Fruit fly (Drosophila melanogaster): ENCODE results near the gene CG15635.

DNA sequence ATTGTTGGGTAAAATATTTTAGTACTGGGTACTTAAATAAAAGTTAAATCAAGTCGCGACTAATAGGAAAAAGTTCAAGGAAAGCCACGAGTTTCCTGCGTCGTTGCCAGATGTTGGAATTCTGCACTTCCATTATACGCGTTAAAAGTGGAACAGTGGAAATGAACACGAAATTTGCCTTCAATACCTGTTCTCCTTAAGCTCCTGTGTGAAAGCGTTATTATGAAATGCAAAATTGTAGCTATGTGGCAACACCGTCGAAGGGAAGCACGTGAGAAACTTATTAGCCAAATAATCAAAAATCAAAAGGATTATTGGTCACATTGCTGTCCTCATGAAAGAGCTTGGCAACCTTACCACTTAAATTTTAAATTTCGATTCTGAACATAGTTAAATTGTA, 47.8 kb downstream of the CG15635 start, which contains the start of gene CG3251:
- TF ChIP-seq Myc (optimal IDR thresholded peaks at IDR 0.05) (no peak), psq (optimal IDR thresholded peaks at IDR 0.05) (no peak), ttk (optimal IDR thresholded peaks at IDR 0.05) (no peak), insv (optimal IDR thresholded peaks at IDR 0.05) (no peak)
